Worm (Caenorhabditis elegans): ENCODE results near the gene ZK632.10.

DNA sequence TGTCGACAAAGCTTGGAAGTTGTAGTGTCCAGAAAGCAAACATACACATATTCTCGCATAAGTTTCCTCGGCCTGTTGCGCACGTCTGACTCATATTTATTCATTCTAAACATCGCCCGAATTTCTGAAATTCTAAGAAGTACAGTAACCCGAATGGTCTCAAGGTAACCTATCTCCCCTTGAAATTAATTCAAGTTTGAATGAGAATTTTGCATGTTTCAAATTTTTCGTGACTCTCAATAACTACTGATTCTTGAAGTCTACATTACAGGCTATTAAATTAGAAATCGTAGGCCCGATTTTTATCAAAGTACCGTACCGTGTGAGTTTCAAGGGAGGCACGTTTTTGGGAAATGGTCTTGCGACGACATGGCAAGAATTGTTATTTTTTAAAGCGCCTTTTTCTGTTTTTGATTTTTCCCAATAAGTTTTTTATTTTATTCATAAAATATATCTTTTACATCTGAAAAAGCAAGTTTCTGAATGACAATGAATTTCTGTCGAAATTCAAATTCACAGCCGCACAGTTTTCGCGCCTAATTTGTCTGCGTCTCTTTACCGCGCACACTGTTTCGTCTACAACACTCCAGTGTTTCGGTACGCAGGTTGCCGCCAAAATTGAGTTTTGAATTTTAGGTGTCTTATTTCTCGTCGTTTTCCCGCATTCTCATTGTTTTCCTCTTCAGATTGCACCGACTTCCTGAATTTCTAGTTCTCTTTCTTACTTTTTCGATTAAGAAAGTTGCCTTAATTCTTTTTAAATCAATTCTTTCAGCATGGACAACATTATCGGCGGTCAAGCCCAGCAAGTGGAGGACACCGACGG, 33.7 kb downstream of the ZK632.10 start, which contains the start of the genes R10E11.9 and mcm-6:
- TF ChIP-seq pha-4 (tag; optimal IDR thresholded peaks at IDR 0.05) (no peak), ama-1 (optimal IDR thresholded peaks at IDR 0.05) (no peak), ama-1 (GFP tag; optimal IDR thresholded peaks at IDR 0.05) (no peak), F22D6.2 (tag; optimal IDR thresholded peaks at IDR 0.05) (no peak), fkh-3 (tag; optimal IDR thresholded peaks at IDR 0.05) (no peak), hsf-1 (GFP tag; IDR thresholded peaks at IDR 0.05) (no peak), unc-62 (GFP tag; optimal IDR thresholded peaks at IDR 0.05) (no peak), lag-1 (GFP tag; IDR thresholded peaks at IDR 0.05) (no peak)

All from whole organism, young adult.